Worm (Caenorhabditis elegans) whole organism, L4 larva: Measurements from ENCODE around the gene C18B2.4.

ENCODE experiments used
- D1046.2 ChIP-seq: fragments of 200-800 bp; sonication (Bioruptor generic); IDR thresholded peaks from 2 replicates; pipeline ENCODE4 v1.3.6; 2022; ENCODE audit warnings: missing genetic modification characterization, missing compliant biosample characterization
- F37D6.2 ChIP-seq: sonication (generic microtip); optimal IDR thresholded peaks from 2 replicates; lab custom pipeline; 2016; ENCODE audit warnings: mild to moderate bottlenecking, missing genetic modification characterization, missing compliant biosample characterization
- F44E2.7 ChIP-seq: fragments of 200-800 bp; sonication (Bioruptor generic); IDR thresholded peaks from 2 replicates; pipeline ENCODE4 v2.1.2; 2022; ENCODE audit warnings: missing genetic modification characterization, missing compliant biosample characterization
- F49E8.2 ChIP-seq: sonication (generic microtip); optimal IDR thresholded peaks from 2 replicates; lab custom pipeline; 2016; ENCODE audit warnings: missing compliant biosample characterization, mild to moderate bottlenecking, missing genetic modification characterization, borderline replicate concordance
- Y105C5A.15 ChIP-seq: fragments of 200-800 bp; sonication (Bioruptor generic); IDR thresholded peaks from 2 replicates; pipeline ENCODE4 v1.3.6; 2022; ENCODE audit warnings: missing genetic modification characterization, missing compliant biosample characterization
- ZK337.2 ChIP-seq: fragments of 200-800 bp; sonication (Bioruptor generic); IDR thresholded peaks from 2 replicates; pipeline ENCODE4 v1.3.6; 2022; ENCODE audit warnings: missing genetic modification reagents, missing genetic modification characterization, missing compliant biosample characterization
- ZK546.5 ChIP-seq, 2 experiments: sonication (generic microtip); optimal IDR thresholded peaks; 2 replicates each; lab custom pipeline; 2017; ENCODE audit warnings: missing biosample characterization in 2 of 2, missing genetic modification characterization in 2 of 2
- aly-2 ChIP-seq: sonication (generic microtip); optimal IDR thresholded peaks from 2 replicates; lab custom pipeline; 2018; ENCODE audit warnings: missing biosample characterization, missing genetic modification characterization
- ama-1 ChIP-seq: fragments of 150-350 bp; optimal IDR thresholded peaks from 2 replicates; lab custom pipeline; 2014; ENCODE audit warnings: inconsistent platforms, mixed read lengths
- attf-4 ChIP-seq: sonication (generic microtip); optimal IDR thresholded peaks from 3 replicates; lab custom pipeline; 2017; ENCODE audit warnings: missing biosample characterization, missing genetic modification characterization
- ceh-20 ChIP-seq: fragments of 200-800 bp; sonication (Bioruptor generic); IDR thresholded peaks from 2 replicates; pipeline ENCODE4 v1.3.6; 2022; ENCODE audit warnings: missing genetic modification reagents, missing genetic modification characterization, missing compliant biosample characterization
- ceh-32 ChIP-seq: sonication (generic microtip); optimal IDR thresholded peaks from 2 replicates; lab custom pipeline; 2016; ENCODE audit warnings: mild to moderate bottlenecking, missing genetic modification characterization, missing compliant biosample characterization; ENCODE audit not compliant: poor library complexity
- ceh-44 ChIP-seq: fragments of 200-800 bp; sonication (Bioruptor generic); IDR thresholded peaks from 2 replicates; pipeline ENCODE4 v1.3.6; 2022; ENCODE audit warnings: missing genetic modification reagents, missing genetic modification characterization, missing compliant biosample characterization
- ceh-62 ChIP-seq: sonication (generic microtip); optimal IDR thresholded peaks from 2 replicates; lab custom pipeline; 2017; ENCODE audit warnings: missing biosample characterization, missing genetic modification characterization
- cey-2 ChIP-seq: sonication (generic microtip); optimal IDR thresholded peaks from 3 replicates; lab custom pipeline; 2017; ENCODE audit warnings: missing genetic modification characterization, mild to moderate bottlenecking, missing compliant biosample characterization, antibody characterized with exemption, borderline replicate concordance; ENCODE audit not compliant: insufficient read depth
- daf-12 ChIP-seq: fragments of 150-350 bp; optimal IDR thresholded peaks from 2 replicates; lab custom pipeline; 2014; ENCODE audit warnings: missing biosample characterization, missing genetic modification reagents, missing genetic modification characterization
- daf-16 ChIP-seq, 3 experiments: sonication (generic microtip); optimal IDR thresholded peaks; 2 replicates each; lab custom pipeline; 2016 to 2017; ENCODE audit warnings: missing genetic modification characterization in 3 of 3, missing genetic modification reagents in 3 of 3, mild to moderate bottlenecking in 2 of 3, missing compliant biosample characterization in 2 of 3, missing biosample characterization in 1 of 3, moderate library complexity in 1 of 3
- daf-19 ChIP-seq: fragments of 200-800 bp; sonication (Bioruptor generic); conservative IDR thresholded peaks from 2 replicates; pipeline ENCODE4 v1.3.6; 2022; ENCODE audit warnings: missing genetic modification characterization, missing compliant biosample characterization
- daf-8 ChIP-seq: fragments of 200-800 bp; sonication (Bioruptor generic); IDR thresholded peaks from 2 replicates; pipeline ENCODE4 v1.3.6; 2022; ENCODE audit warnings: missing genetic modification characterization, missing compliant biosample characterization
- dmd-9 ChIP-seq: fragments of 200-800 bp; sonication (Bioruptor generic); IDR thresholded peaks from 2 replicates; pipeline ENCODE4 v1.3.6; 2022; ENCODE audit warnings: missing genetic modification reagents, missing genetic modification characterization, missing compliant biosample characterization
- dpl-1 ChIP-seq: fragments of 150-350 bp; optimal IDR thresholded peaks from 2 replicates; lab custom pipeline; 2014; ENCODE audit warnings: missing biosample characterization, missing genetic modification reagents, missing genetic modification characterization
- duxl-1 ChIP-seq: sonication (generic microtip); optimal IDR thresholded peaks from 2 replicates; lab custom pipeline; 2016; ENCODE audit warnings: mild to moderate bottlenecking, missing genetic modification characterization, moderate library complexity, missing compliant biosample characterization; ENCODE audit not compliant: poor library complexity
- egl-27 ChIP-seq: sonication (generic microtip); optimal IDR thresholded peaks from 3 replicates; lab custom pipeline; 2017; ENCODE audit warnings: missing biosample characterization, missing genetic modification reagents, missing genetic modification characterization
- egl-43 ChIP-seq: fragments of 200-800 bp; sonication (Bioruptor generic); IDR thresholded peaks from 2 replicates; pipeline ENCODE4 v1.3.6; 2022; ENCODE audit warnings: missing genetic modification reagents, missing genetic modification characterization, missing compliant biosample characterization
- fkh-10 ChIP-seq: fragments of 150-350 bp; optimal IDR thresholded peaks from 2 replicates; lab custom pipeline; 2014; ENCODE audit warnings: missing biosample characterization, missing genetic modification reagents, missing genetic modification characterization
- hlh-11 ChIP-seq: fragments of 200-800 bp; sonication (Bioruptor generic); optimal IDR thresholded peaks from 2 replicates; lab custom pipeline; 2018; ENCODE audit warnings: mild to moderate bottlenecking, missing genetic modification characterization, missing compliant biosample characterization
- hlh-30 ChIP-seq: sonication (generic microtip); optimal IDR thresholded peaks from 2 replicates; lab custom pipeline; 2017; ENCODE audit warnings: antibody characterized with exemption, mild to moderate bottlenecking, missing genetic modification characterization, missing compliant biosample characterization; ENCODE audit not compliant: insufficient read depth
- lin-15B ChIP-seq: fragments of 150-350 bp; sonication (generic microtip); optimal IDR thresholded peaks from 3 replicates; lab custom pipeline; 2014; ENCODE audit warnings: missing biosample characterization, missing genetic modification characterization
- lin-39 ChIP-seq: fragments of 150-350 bp; optimal IDR thresholded peaks from 2 replicates; lab custom pipeline; 2014; ENCODE audit warnings: missing biosample characterization, missing genetic modification reagents, missing genetic modification characterization
- lir-3 ChIP-seq: sonication (generic microtip); optimal IDR thresholded peaks from 2 replicates; lab custom pipeline; 2016; ENCODE audit warnings: mild to moderate bottlenecking, missing genetic modification characterization, missing compliant biosample characterization
- mdl-1 ChIP-seq, 2 experiments: fragments of 150-350 bp in 1 of 2; sonication (generic microtip) in 1 of 2; optimal IDR thresholded peaks; 2 replicates each; lab custom pipeline; 2014 to 2017; ENCODE audit warnings: missing biosample characterization in 2 of 2, missing genetic modification characterization in 2 of 2
- mep-1 ChIP-seq: fragments of 150-350 bp; sonication (generic microtip); optimal IDR thresholded peaks from 3 replicates; lab custom pipeline; 2014; ENCODE audit warnings: missing biosample characterization, missing genetic modification characterization
- mxl-2 ChIP-seq: fragments of 200-800 bp; sonication (Bioruptor generic); conservative IDR thresholded peaks from 2 replicates; pipeline ENCODE4 v1.3.6; 2022; ENCODE audit warnings: missing genetic modification reagents, missing genetic modification characterization, missing compliant biosample characterization
- nhr-11 ChIP-seq: fragments of 150-350 bp; optimal IDR thresholded peaks from 2 replicates; lab custom pipeline; 2014; ENCODE audit warnings: missing biosample characterization, missing genetic modification characterization
- nhr-111 ChIP-seq: fragments of 200-800 bp; sonication (Bioruptor generic); optimal IDR thresholded peaks from 2 replicates; lab custom pipeline; 2018; ENCODE audit warnings: mild to moderate bottlenecking, missing genetic modification characterization, missing compliant biosample characterization
- nhr-237 ChIP-seq: sonication (generic microtip); optimal IDR thresholded peaks from 2 replicates; lab custom pipeline; 2017; ENCODE audit warnings: missing biosample characterization, missing genetic modification characterization
- nhr-25 ChIP-seq: sonication (generic microtip); optimal IDR thresholded peaks from 2 replicates; lab custom pipeline; 2017; ENCODE audit warnings: missing genetic modification characterization, mild to moderate bottlenecking, missing compliant biosample characterization, antibody characterized with exemption, moderate library complexity, borderline replicate concordance; ENCODE audit not compliant: insufficient read depth
- nhr-28 ChIP-seq: fragments of 150-350 bp; optimal IDR thresholded peaks from 2 replicates; lab custom pipeline; 2014; ENCODE audit warnings: missing biosample characterization, missing genetic modification characterization
- nhr-48 ChIP-seq: sonication (generic microtip); optimal IDR thresholded peaks from 2 replicates; lab custom pipeline; 2016; ENCODE audit warnings: mild to moderate bottlenecking, missing genetic modification characterization, missing compliant biosample characterization
- nhr-6 ChIP-seq: fragments of 150-350 bp; optimal IDR thresholded peaks from 2 replicates; lab custom pipeline; 2014; ENCODE audit warnings: missing biosample characterization, missing genetic modification characterization
- pha-4 ChIP-seq, 2 experiments: fragments of 150-350 bp in 1 of 2; fragments of 200-800 bp in 1 of 2; sonication (Bioruptor generic) in 1 of 2; IDR thresholded peaks in 1 of 2; optimal IDR thresholded peaks in 1 of 2; 2 replicates each; pipeline versions ENCODE4 v1.3.6 to Lab custom; 2014 to 2022; ENCODE audit warnings: missing genetic modification characterization in 2 of 2, missing genetic modification reagents in 2 of 2, missing biosample characterization in 1 of 2, missing compliant biosample characterization in 1 of 2
- snpc-1.2 ChIP-seq: fragments of 200-800 bp; sonication (Bioruptor generic); IDR thresholded peaks from 2 replicates; pipeline ENCODE4 v1.3.6; 2022; ENCODE audit warnings: missing genetic modification reagents, missing genetic modification characterization, missing compliant biosample characterization
- spr-1 ChIP-seq: sonication (generic microtip); optimal IDR thresholded peaks from 2 replicates; lab custom pipeline; 2016; ENCODE audit warnings: mild to moderate bottlenecking, missing genetic modification characterization, missing compliant biosample characterization
- tra-1 ChIP-seq: fragments of 200-800 bp; sonication (Bioruptor generic); IDR thresholded peaks from 2 replicates; pipeline ENCODE4 v1.3.6; 2022; ENCODE audit warnings: missing genetic modification reagents, missing genetic modification characterization, missing compliant biosample characterization
- unc-130 ChIP-seq: sonication (generic microtip); optimal IDR thresholded peaks from 2 replicates; lab custom pipeline; 2016; ENCODE audit warnings: missing genetic modification reagents, missing genetic modification characterization, missing compliant biosample characterization
- vab-7 ChIP-seq: fragments of 200-800 bp; sonication (Bioruptor generic); IDR thresholded peaks from 2 replicates; pipeline ENCODE4 v1.3.6; 2022; ENCODE audit warnings: missing genetic modification reagents, missing genetic modification characterization, missing compliant biosample characterization
- zfp-2 ChIP-seq: sonication (generic microtip); optimal IDR thresholded peaks from 2 replicates; lab custom pipeline; 2016; ENCODE audit warnings: mild to moderate bottlenecking, missing genetic modification characterization, missing compliant biosample characterization
- zfp-3 ChIP-seq: fragments of 200-800 bp; sonication (Bioruptor generic); conservative IDR thresholded peaks from 2 replicates; pipeline ENCODE4 v1.3.6; 2022; ENCODE audit warnings: missing genetic modification reagents, missing genetic modification characterization, missing compliant biosample characterization
- ztf-11 ChIP-seq: fragments of 150-350 bp; optimal IDR thresholded peaks from 2 replicates; lab custom pipeline; 2014; ENCODE audit warnings: missing biosample characterization, missing genetic modification characterization
- ztf-7 ChIP-seq: fragments of 150-350 bp; optimal IDR thresholded peaks from 2 replicates; lab custom pipeline; 2014; ENCODE audit warnings: missing biosample characterization, missing genetic modification characterization

The C18B2.4 gene

DNA sequence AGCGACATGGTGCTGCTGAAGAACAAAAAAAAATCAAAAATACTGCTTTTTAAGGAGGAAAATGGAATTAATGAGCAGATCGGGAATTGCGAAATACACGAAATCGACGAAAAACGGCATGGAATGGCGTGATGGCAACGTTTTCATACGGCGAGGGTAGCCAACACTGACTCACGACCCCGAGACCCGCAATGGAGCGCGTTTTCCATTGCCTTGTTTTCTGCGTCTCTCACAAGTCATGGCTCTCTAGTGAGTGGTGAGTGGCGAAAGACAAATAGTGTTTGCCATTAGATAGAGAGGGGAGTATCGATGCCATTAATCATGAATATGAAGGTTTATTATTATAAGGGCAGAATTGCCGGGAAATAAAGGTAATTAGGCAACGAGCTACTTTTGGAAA, at the start of gene C18B2.4 (continued):
- TF ChIP-seq hlh-11 (tag; lab: Kevin White, UChicago): peak; percentile 87
- TF ChIP-seq nhr-6 (tag; lab: Kevin White, UChicago): peak; percentile 80
- peak; percentile 51 for TF ChIP-seq ama-1 (lab: Kevin White, UChicago)
- TF ChIP-seq F49E8.2 (tag; lab: Kevin White, UChicago): no peak
- TF ChIP-seq hlh-30 (tag; lab: Kevin White, UChicago): peak; percentile 97
- no peak for TF ChIP-seq ZK337.2 (GFP tag; lab: Robert Waterston, UW)
- TF ChIP-seq egl-43 (GFP tag; lab: Robert Waterston, UW): peak; percentile 78
- no peak for TF ChIP-seq ceh-62
- no peak for TF ChIP-seq spr-1
- no peak for TF ChIP-seq ZK546.5 (tag; optimal IDR thresholded peaks at IDR 0.05; lab: Kevin White, UChicago)
- TF ChIP-seq tra-1: no peak
- no peak for TF ChIP-seq pha-4 (GFP tag; IDR thresholded peaks at IDR 0.05; lab: Robert Waterston, UW)
- peak; percentile 59 for TF ChIP-seq pha-4 (tag; optimal IDR thresholded peaks at IDR 0.05; lab: Kevin White, UChicago)
- TF ChIP-seq ceh-20 (GFP tag; lab: Robert Waterston, UW): peak; percentile 87
- no peak for TF ChIP-seq unc-130 (GFP tag; lab: Kevin White, UChicago)
- no peak for TF ChIP-seq duxl-1 (tag; lab: Kevin White, UChicago)
- no peak for TF ChIP-seq lin-15B (tag; lab: Kevin White, UChicago)
- TF ChIP-seq D1046.2: no peak
- no peak for TF ChIP-seq cey-2
- TF ChIP-seq nhr-11 (tag; lab: Kevin White, UChicago): peak; percentile 76
- TF ChIP-seq attf-4 (tag; lab: Kevin White, UChicago): no peak
- no peak for TF ChIP-seq ceh-44 (GFP tag; lab: Robert Waterston, UW)
- TF ChIP-seq nhr-237: no peak
- no peak for TF ChIP-seq daf-8 (GFP tag; lab: Robert Waterston, UW)
- TF ChIP-seq Y105C5A.15 (GFP tag; lab: Robert Waterston, UW): no peak
- no peak for TF ChIP-seq zfp-3 (GFP tag; lab: Robert Waterston, UW)
- peak; percentile 40; the same call in 1 of the 2 replicates for TF ChIP-seq vab-7 (GFP tag; lab: Robert Waterston, UW)
- no peak for TF ChIP-seq zfp-2 (tag; lab: Kevin White, UChicago)
- no peak for TF ChIP-seq ztf-7 (tag; lab: Kevin White, UChicago)
- no peak for TF ChIP-seq lir-3 (tag; lab: Kevin White, UChicago)
- TF ChIP-seq daf-16 (GFP tag; optimal IDR thresholded peaks at IDR 0.05; lab: Kevin White, UChicago): no peak
- TF ChIP-seq daf-16 (tag; optimal IDR thresholded peaks at IDR 0.05; lab: Kevin White, UChicago): peak; percentile 79
- no peak for TF ChIP-seq daf-19 (GFP tag; lab: Robert Waterston, UW)
- peak in 1 of 2 experiments; percentile 35 for TF ChIP-seq mdl-1 (tag; optimal IDR thresholded peaks at IDR 0.05; lab: Kevin White, UChicago)
- no peak for TF ChIP-seq nhr-111
- TF ChIP-seq fkh-10 (GFP tag; lab: Kevin White, UChicago): no peak
- TF ChIP-seq nhr-28 (tag; lab: Kevin White, UChicago): peak; percentile 81
- TF ChIP-seq mxl-2 (GFP tag; lab: Robert Waterston, UW): no peak
- TF ChIP-seq snpc-1.2 (GFP tag; lab: Robert Waterston, UW): no peak
- no peak for TF ChIP-seq nhr-48
- TF ChIP-seq nhr-25 (tag; lab: Kevin White, UChicago): peak; percentile 13
- peak; percentile 28 for TF ChIP-seq dpl-1 (GFP tag; lab: Kevin White, UChicago)
- no peak for TF ChIP-seq F44E2.7 (GFP tag; lab: Robert Waterston, UW)
- TF ChIP-seq egl-27 (tag; lab: Kevin White, UChicago): no peak
- TF ChIP-seq ztf-11 (tag; lab: Kevin White, UChicago): no peak
- TF ChIP-seq F37D6.2 (tag; lab: Kevin White, UChicago): peak; percentile 13
- TF ChIP-seq dmd-9 (GFP tag; lab: Robert Waterston, UW): no peak
- no peak for TF ChIP-seq ceh-32 (tag; lab: Kevin White, UChicago)
- no peak for TF ChIP-seq lin-39 (tag; lab: Kevin White, UChicago)
- no peak for TF ChIP-seq daf-12
- peak; percentile 78 for TF ChIP-seq mep-1 (tag; lab: Kevin White, UChicago)
- no peak for TF ChIP-seq aly-2 (tag; lab: Kevin White, UChicago)
